Worm (Caenorhabditis elegans): Measurements from ENCODE around the gene hpo-6.

Gene hpo-6

DNA sequence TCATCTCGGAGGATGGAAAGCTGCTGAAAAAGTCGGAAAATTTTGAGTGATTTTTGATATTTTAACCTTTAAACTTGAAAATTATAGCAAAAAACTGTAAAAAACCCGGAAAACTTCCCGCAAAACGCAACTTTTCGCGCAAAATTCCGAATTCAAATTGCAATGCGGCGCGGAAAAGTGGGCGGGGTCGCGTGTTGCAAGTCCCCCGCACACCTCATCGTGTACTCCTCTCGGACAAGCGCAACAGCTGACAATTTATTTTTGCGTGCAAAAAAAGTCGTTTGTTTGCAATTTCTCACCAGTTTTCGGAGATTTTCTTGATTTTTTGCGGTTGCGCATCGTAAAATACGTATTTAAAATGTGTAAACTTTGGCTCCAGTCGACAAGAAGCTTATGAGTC lies 33.8 kb downstream of the hpo-6 start, which contains the start of gene npp-8 (continued):
- TF ChIP-seq ceh-82 (tag; optimal IDR thresholded peaks at IDR 0.05) (peak; percentile 81 to 94 (median 83)), mep-1 (tag; optimal IDR thresholded peaks at IDR 0.05) (peak; percentile 83), C16A3.4 (tag; optimal IDR thresholded peaks at IDR 0.05) (peak; percentile 79), ceh-90 (tag; optimal IDR thresholded peaks at IDR 0.05) (peak; percentile 72), ztf-11 (tag; optimal IDR thresholded peaks at IDR 0.05) (peak; percentile 32 to 80), unc-62 (GFP tag; optimal IDR thresholded peaks at IDR 0.05) (no peak), nhr-11 (tag; optimal IDR thresholded peaks at IDR 0.05) (peak; percentile 37), pqm-1 (tag; optimal IDR thresholded peaks at IDR 0.05) (no peak), ets-5 (GFP tag; IDR thresholded peaks at IDR 0.05) (no peak), rnt-1 (tag; optimal IDR thresholded peaks at IDR 0.05) (peak; percentile 97), irx-1 (tag; optimal IDR thresholded peaks at IDR 0.05) (peak; percentile 81), nhr-85 (tag) (peak; percentile 91), nhr-12 (tag; optimal IDR thresholded peaks at IDR 0.05) (no peak), lin-14 (GFP tag; optimal IDR thresholded peaks at IDR 0.05) (no peak), fkh-8 (tag; optimal IDR thresholded peaks at IDR 0.05) (peak; percentile 87), nhr-237 (tag; optimal IDR thresholded peaks at IDR 0.05) (no peak), ama-1 (optimal IDR thresholded peaks at IDR 0.05) (peak; percentile 23), Y116A8C.19 (tag; optimal IDR thresholded peaks at IDR 0.05; ENCODE audit: borderline replicate concordance) (no peak), ces-1 (GFP tag; optimal IDR thresholded peaks at IDR 0.05) (no peak), zip-4 (GFP tag; optimal IDR thresholded peaks at IDR 0.05) (no peak), snpc-4 (tag; optimal IDR thresholded peaks at IDR 0.05) (peak; percentile 65), hlh-4 (tag; optimal IDR thresholded peaks at IDR 0.05) (no peak), elt-2 (tag; optimal IDR thresholded peaks at IDR 0.05) (peak; percentile 65), lsy-2 (tag; optimal IDR thresholded peaks at IDR 0.05) (peak; percentile 86 to 88), jun-1 (tag; optimal IDR thresholded peaks at IDR 0.05) (peak; percentile 72), fkh-4 (tag; optimal IDR thresholded peaks at IDR 0.05; ENCODE audit: borderline replicate concordance) (peak; percentile 60), swsn-7 (tag; optimal IDR thresholded peaks at IDR 0.05) (peak; percentile 91), tbx-2 (tag; optimal IDR thresholded peaks at IDR 0.05) (peak; percentile 91), aly-2 (tag; optimal IDR thresholded peaks at IDR 0.05) (no peak), grh-1 (GFP tag; IDR thresholded peaks at IDR 0.05) (peak; percentile 81), fos-1 (tag; optimal IDR thresholded peaks at IDR 0.05) (peak; percentile 69), nhr-84 (tag; optimal IDR thresholded peaks at IDR 0.05) (no peak), lir-3 (tag; optimal IDR thresholded peaks at IDR 0.05; ENCODE audit: poor library complexity) (no peak), dsc-1 (tag; optimal IDR thresholded peaks at IDR 0.05) (peak; percentile 92), ceh-8 (GFP tag; optimal IDR thresholded peaks at IDR 0.05) (peak; percentile 86), efl-3 (GFP tag; optimal IDR thresholded peaks at IDR 0.05) (peak; percentile 73), nhr-76 (tag; optimal IDR thresholded peaks at IDR 0.05) (peak; percentile 10), mdl-1 (tag; optimal IDR thresholded peaks at IDR 0.05) (peak in 1 of 2 experiments; percentile 64), nhr-20 (tag; optimal IDR thresholded peaks at IDR 0.05) (peak; percentile 87), C04F5.9 (tag; optimal IDR thresholded peaks at IDR 0.05) (peak; percentile 78), fkh-10 (GFP tag; optimal IDR thresholded peaks at IDR 0.05) (peak; percentile 50), ztf-4 (tag; optimal IDR thresholded peaks at IDR 0.05) (peak; percentile 73)

DNA sequence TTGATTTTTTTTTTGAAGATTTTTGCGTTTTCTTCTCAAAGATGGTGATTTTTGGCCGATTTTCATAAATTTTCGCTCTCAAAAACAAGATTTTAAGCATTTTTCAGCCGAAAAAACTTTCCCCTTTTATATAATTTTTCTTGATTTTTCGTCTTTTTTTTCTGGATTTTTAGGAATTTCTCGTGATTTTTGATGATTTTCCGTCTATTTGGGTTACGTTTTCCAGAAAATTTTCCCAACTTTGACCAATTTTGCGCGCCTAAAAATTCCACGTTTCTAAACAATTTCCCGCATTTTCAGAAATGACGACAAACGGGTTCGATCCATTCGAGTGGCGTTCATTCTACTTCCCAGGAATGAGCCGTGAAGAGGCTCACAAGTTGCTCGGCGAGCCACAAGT lies 35.0 kb downstream of the hpo-6 start, which contains the start of gene ced-2:
TSS of gene ced-2 (plus strand) at position 301 of the 400 bp plus-strand sequence.
- TF ChIP-seq fkh-4 (tag; optimal IDR thresholded peaks at IDR 0.05; ENCODE audit: borderline replicate concordance) (no peak), ztf-4 (tag; optimal IDR thresholded peaks at IDR 0.05) (no peak), C04F5.9 (tag; optimal IDR thresholded peaks at IDR 0.05) (no peak), unc-86 (tag; optimal IDR thresholded peaks at IDR 0.05) (no peak)

All from whole organism, L1 larva.